Worm (Caenorhabditis elegans) whole organism, young adult: ENCODE measurements around the gene ugt-12.

Experiments used
- B0035.1 ChIP-seq: sonication (generic microtip); optimal IDR thresholded peaks from 2 replicates; lab custom pipeline; 2016; ENCODE audit warnings: missing genetic modification characterization, mild to moderate bottlenecking, missing compliant biosample characterization, missing genotype, missing genetic modification reagents
- B0261.1 ChIP-seq: sonication (generic microtip); optimal IDR thresholded peaks from 2 replicates; lab custom pipeline; 2016; ENCODE audit warnings: mild to moderate bottlenecking, missing genetic modification characterization, moderate library complexity, missing compliant biosample characterization
- D2030.7 ChIP-seq: fragments of 200-800 bp; sonication (Bioruptor generic); IDR thresholded peaks from 2 replicates; pipeline ENCODE4 v1.3.6; 2022; ENCODE audit warnings: missing genetic modification reagents, missing genetic modification characterization, missing compliant biosample characterization
- F33H1.4 ChIP-seq: fragments of 200-800 bp; sonication (Bioruptor generic); IDR thresholded peaks from 2 replicates; pipeline ENCODE4 v1.3.6; 2022; ENCODE audit warnings: missing genetic modification reagents, missing genetic modification characterization, missing compliant biosample characterization
- F52B5.7 ChIP-seq: sonication (generic microtip); optimal IDR thresholded peaks from 2 replicates; lab custom pipeline; 2016; ENCODE audit warnings: mild to moderate bottlenecking, missing genetic modification characterization, missing compliant biosample characterization
- T26A5.8 ChIP-seq: sonication (generic microtip); optimal IDR thresholded peaks from 2 replicates; lab custom pipeline; 2016; ENCODE audit warnings: missing genetic modification characterization, missing compliant biosample characterization
- Y53F4B.3 ChIP-seq: fragments of 200-800 bp; sonication (Bioruptor generic); IDR thresholded peaks from 2 replicates; pipeline ENCODE4 v1.3.6; 2022; ENCODE audit warnings: missing genetic modification reagents, missing genetic modification characterization, missing compliant biosample characterization
- ZK185.1 ChIP-seq: sonication (generic microtip); optimal IDR thresholded peaks from 2 replicates; lab custom pipeline; 2016; ENCODE audit warnings: mild to moderate bottlenecking, missing genetic modification characterization, missing compliant biosample characterization; ENCODE audit not compliant: poor library complexity, severe bottlenecking
- athp-1 ChIP-seq: sonication (generic microtip); optimal IDR thresholded peaks from 2 replicates; lab custom pipeline; 2017; ENCODE audit warnings: mild to moderate bottlenecking, missing genetic modification characterization, missing compliant biosample characterization
- bed-1 ChIP-seq: fragments of 200-800 bp; sonication (Bioruptor generic); IDR thresholded peaks from 2 replicates; pipeline ENCODE4 v1.3.6; 2022; ENCODE audit warnings: missing genetic modification reagents, missing genetic modification characterization, missing compliant biosample characterization
- bed-2 ChIP-seq: fragments of 200-800 bp; sonication (Bioruptor generic); IDR thresholded peaks from 2 replicates; pipeline ENCODE4 v1.3.6; 2022; ENCODE audit warnings: missing genetic modification reagents, missing genetic modification characterization, missing compliant biosample characterization
- ceh-100 ChIP-seq: fragments of 200-800 bp; sonication (Bioruptor generic); IDR thresholded peaks from 2 replicates; pipeline ENCODE4 v1.3.6; 2022; ENCODE audit warnings: missing genetic modification reagents, missing genetic modification characterization, missing compliant biosample characterization
- ceh-79 ChIP-seq: sonication (generic microtip); optimal IDR thresholded peaks from 2 replicates; lab custom pipeline; 2017; ENCODE audit warnings: mild to moderate bottlenecking, missing genetic modification characterization, missing compliant biosample characterization
- chd-7 ChIP-seq: sonication (generic microtip); optimal IDR thresholded peaks from 2 replicates; lab custom pipeline; 2016; ENCODE audit warnings: mild to moderate bottlenecking, missing genetic modification characterization, moderate library complexity, missing compliant biosample characterization
- die-1 ChIP-seq: sonication (generic microtip); optimal IDR thresholded peaks from 2 replicates; lab custom pipeline; 2016; ENCODE audit warnings: missing genotype, mild to moderate bottlenecking, missing genetic modification characterization, missing compliant biosample characterization
- dpff-1 ChIP-seq: sonication (generic microtip); optimal IDR thresholded peaks from 2 replicates; lab custom pipeline; 2017; ENCODE audit warnings: mild to moderate bottlenecking, missing genetic modification characterization, missing compliant biosample characterization
- efl-1 ChIP-seq: fragments of 150-350 bp; optimal IDR thresholded peaks from 2 replicates; lab custom pipeline; 2014; ENCODE audit warnings: missing biosample characterization, missing genetic modification reagents, missing genetic modification characterization
- ekl-4 ChIP-seq: fragments of 200-800 bp; sonication (Bioruptor generic); IDR thresholded peaks from 2 replicates; pipeline ENCODE4 v1.3.6; 2022; ENCODE audit warnings: missing genetic modification reagents, missing genetic modification characterization, missing compliant biosample characterization
- hlh-12 ChIP-seq: sonication (generic microtip); optimal IDR thresholded peaks from 2 replicates; lab custom pipeline; 2016; ENCODE audit warnings: missing genetic modification characterization, missing compliant biosample characterization
- hlh-26 ChIP-seq: fragments of 200-800 bp; sonication (Bioruptor generic); conservative IDR thresholded peaks from 2 replicates; pipeline ENCODE4 v1.3.6; 2022; ENCODE audit warnings: missing genetic modification reagents, missing genetic modification characterization, missing compliant biosample characterization
- hmg-1.2 ChIP-seq: fragments of 200-800 bp; sonication (Bioruptor generic); IDR thresholded peaks from 2 replicates; pipeline ENCODE4 v1.3.6; 2022; ENCODE audit warnings: missing genetic modification reagents, missing genetic modification characterization, missing compliant biosample characterization
- hmg-20 ChIP-seq: fragments of 200-800 bp; sonication (Bioruptor generic); IDR thresholded peaks from 2 replicates; pipeline ENCODE4 v1.3.6; 2022; ENCODE audit warnings: missing genetic modification reagents, missing genetic modification characterization, missing compliant biosample characterization
- lag-1 ChIP-seq: fragments of 200-800 bp; sonication (Bioruptor generic); IDR thresholded peaks from 2 replicates; pipeline ENCODE4 v1.3.6; 2022; ENCODE audit warnings: missing genetic modification reagents, missing genetic modification characterization, missing compliant biosample characterization
- let-526 ChIP-seq: fragments of 200-800 bp; sonication (Bioruptor generic); IDR thresholded peaks from 2 replicates; pipeline ENCODE4 v1.3.6; 2022; ENCODE audit warnings: missing genetic modification reagents, missing genetic modification characterization, missing compliant biosample characterization
- lin-35 ChIP-seq, 3 experiments: fragments of 150-350 bp in 2 of 3; sonication (generic microtip) in 1 of 3; optimal IDR thresholded peaks; 2 replicates each; lab custom pipeline; 2014 to 2018; ENCODE audit warnings: missing biosample characterization in 3 of 3, missing genetic modification characterization in 3 of 3, missing genetic modification reagents in 3 of 3
- lin-54 ChIP-seq: fragments of 200-800 bp; sonication (Bioruptor generic); optimal IDR thresholded peaks from 2 replicates; lab custom pipeline; 2018; ENCODE audit warnings: mild to moderate bottlenecking, missing genetic modification characterization, missing compliant biosample characterization
- madf-10 ChIP-seq: sonication (generic microtip); optimal IDR thresholded peaks from 2 replicates; lab custom pipeline; 2016; ENCODE audit warnings: mild to moderate bottlenecking, missing genetic modification characterization, missing compliant biosample characterization
- madf-6 ChIP-seq: fragments of 200-800 bp; sonication (Bioruptor generic); IDR thresholded peaks from 2 replicates; pipeline ENCODE4 v1.3.6; 2022; ENCODE audit warnings: missing genetic modification reagents, missing genetic modification characterization, missing compliant biosample characterization
- madf-8 ChIP-seq: fragments of 200-800 bp; sonication (Bioruptor generic); conservative IDR thresholded peaks from 2 replicates; pipeline ENCODE4 v1.3.6; 2022; ENCODE audit warnings: missing genetic modification reagents, missing genetic modification characterization, missing compliant biosample characterization
- mel-28 ChIP-seq: sonication (generic microtip); optimal IDR thresholded peaks from 2 replicates; lab custom pipeline; 2016; ENCODE audit warnings: borderline replicate concordance, mild to moderate bottlenecking, missing genetic modification characterization, missing compliant biosample characterization
- mes-4 ChIP-seq: sonication (generic microtip); optimal IDR thresholded peaks from 2 replicates; lab custom pipeline; 2016; ENCODE audit warnings: missing genotype, missing genetic modification characterization, missing compliant biosample characterization
- nhr-120 ChIP-seq: fragments of 200-800 bp; sonication (Bioruptor generic); IDR thresholded peaks from 2 replicates; pipeline ENCODE4 v1.3.6; 2022; ENCODE audit warnings: missing genetic modification characterization, missing compliant biosample characterization
- pha-4 ChIP-seq: fragments of 150-350 bp; sonication (generic microtip); optimal IDR thresholded peaks from 2 replicates; lab custom pipeline; 2014; ENCODE audit warnings: missing biosample characterization, missing genetic modification reagents, missing genetic modification characterization
- sdz-38 ChIP-seq: sonication (generic microtip); optimal IDR thresholded peaks from 2 replicates; lab custom pipeline; 2016; ENCODE audit warnings: missing genotype, missing genetic modification characterization, missing compliant biosample characterization
- snpc-3.4 ChIP-seq: sonication (generic microtip); optimal IDR thresholded peaks from 2 replicates; lab custom pipeline; 2017; ENCODE audit warnings: missing genetic modification characterization, mild to moderate bottlenecking, missing compliant biosample characterization, antibody characterized with exemption, moderate library complexity, missing genotype, missing genetic modification reagents
- unc-62 ChIP-seq: fragments of 150-350 bp; optimal IDR thresholded peaks from 2 replicates; lab custom pipeline; 2014; ENCODE audit warnings: missing biosample characterization, missing genetic modification reagents, missing genetic modification characterization
- zim-3 ChIP-seq: sonication (generic microtip); optimal IDR thresholded peaks from 2 replicates; lab custom pipeline; 2017; ENCODE audit warnings: mild to moderate bottlenecking, missing genetic modification characterization, moderate library complexity, missing compliant biosample characterization
- ztf-18 ChIP-seq: sonication (generic microtip); optimal IDR thresholded peaks from 2 replicates; lab custom pipeline; 2016; ENCODE audit warnings: missing genotype, mild to moderate bottlenecking, missing genetic modification characterization, missing compliant biosample characterization
- ztf-22 ChIP-seq: fragments of 200-800 bp; sonication (Bioruptor generic); optimal IDR thresholded peaks from 2 replicates; lab custom pipeline; 2018; ENCODE audit warnings: mild to moderate bottlenecking, missing genetic modification characterization, moderate library complexity, missing compliant biosample characterization
- ztf-26 ChIP-seq: sonication (generic microtip); optimal IDR thresholded peaks from 2 replicates; lab custom pipeline; 2017; ENCODE audit warnings: missing genetic modification characterization, missing compliant biosample characterization
- ztf-28 ChIP-seq: fragments of 200-800 bp; sonication (Bioruptor generic); IDR thresholded peaks from 2 replicates; pipeline ENCODE4 v1.3.6; 2022; ENCODE audit warnings: missing genetic modification reagents, missing genetic modification characterization, missing compliant biosample characterization

Gene ugt-12

ce11 chrV:4889976-4890479 lies 599 bp upstream of the ugt-12 start, which contains the start of gene T19H12.2 (continued):
- TF ChIP-seq ZK185.1 (tag; lab: Kevin White, UChicago) (no peak), ztf-28 (GFP tag; lab: Robert Waterston, UW) (peak; percentile 94), unc-62 (no peak), bed-2 (0 out of 2 replicates have a peak, but pooled peaks have one; percentile 11), hmg-1.2 (GFP tag; lab: Robert Waterston, UW) (peak; percentile 74), F33H1.4 (GFP tag; lab: Robert Waterston, UW) (peak; percentile 92)

ce11 chrV:4885372-4885771 lies 4.1 kb downstream of the ugt-12 start, which contains the start of gene T19H12.3:
Gene T19H12.3, plus strand, starts transcription at chrV:4885672.
- no peak for TF ChIP-seq hmg-1.2 (GFP tag; lab: Robert Waterston, UW)
- TF ChIP-seq ztf-22 (GFP tag; lab: Kevin White, UChicago): no peak
- no peak for TF ChIP-seq F52B5.7 (tag; lab: Kevin White, UChicago)
- TF ChIP-seq ekl-4 (GFP tag; lab: Robert Waterston, UW): no peak

DNA sequence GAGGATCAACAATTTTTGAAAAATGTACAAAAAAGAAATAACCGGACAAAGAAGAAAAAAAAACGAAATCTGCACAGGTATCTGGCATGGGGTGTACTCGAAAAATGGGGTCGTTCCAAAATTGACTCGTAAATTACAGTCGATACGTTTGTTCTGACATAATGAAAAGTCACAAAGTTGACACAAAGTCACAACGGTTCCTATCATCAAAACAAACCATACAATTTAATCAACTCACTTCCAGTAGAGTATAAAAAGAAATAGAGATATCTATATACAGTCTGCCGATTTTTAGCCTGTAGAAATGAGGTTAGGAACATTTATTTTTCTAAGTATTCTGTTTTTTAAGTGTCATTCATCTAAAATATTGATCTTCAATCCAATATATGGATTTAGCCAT lies 4.9 kb downstream of the ugt-12 start, which contains the start of gene T19H12.12:
T19H12.12 (plus strand) TSS at position 301 of the 400 bp plus-strand sequence.
- no peak for TF ChIP-seq die-1
- no peak for TF ChIP-seq lin-54 (GFP tag; lab: Kevin White, UChicago)
- no peak for TF ChIP-seq madf-10
- no peak for TF ChIP-seq D2030.7 (GFP tag; lab: Robert Waterston, UW)
- TF ChIP-seq hlh-26 (GFP tag; lab: Robert Waterston, UW): no peak
- TF ChIP-seq sdz-38 (tag; lab: Kevin White, UChicago): no peak
- TF ChIP-seq madf-8: no peak
- no peak for TF ChIP-seq ztf-18 (tag; lab: Kevin White, UChicago)
- TF ChIP-seq efl-1 (GFP tag; lab: Kevin White, UChicago): no peak
- no peak for TF ChIP-seq madf-6 (GFP tag; lab: Robert Waterston, UW)
- no peak for TF ChIP-seq mel-28
- TF ChIP-seq snpc-3.4 (tag; lab: Kevin White, UChicago): no peak
- TF ChIP-seq zim-3 (tag; lab: Kevin White, UChicago): no peak
- no peak for TF ChIP-seq ceh-79 (tag; lab: Kevin White, UChicago)
- TF ChIP-seq let-526: no peak
- no peak for TF ChIP-seq lag-1 (GFP tag; lab: Robert Waterston, UW)
- no peak for TF ChIP-seq B0035.1 (tag; lab: Kevin White, UChicago)
- no peak for TF ChIP-seq B0261.1
- no peak for TF ChIP-seq pha-4 (tag; lab: Kevin White, UChicago)
- TF ChIP-seq ztf-26 (tag; lab: Kevin White, UChicago): no peak

DNA sequence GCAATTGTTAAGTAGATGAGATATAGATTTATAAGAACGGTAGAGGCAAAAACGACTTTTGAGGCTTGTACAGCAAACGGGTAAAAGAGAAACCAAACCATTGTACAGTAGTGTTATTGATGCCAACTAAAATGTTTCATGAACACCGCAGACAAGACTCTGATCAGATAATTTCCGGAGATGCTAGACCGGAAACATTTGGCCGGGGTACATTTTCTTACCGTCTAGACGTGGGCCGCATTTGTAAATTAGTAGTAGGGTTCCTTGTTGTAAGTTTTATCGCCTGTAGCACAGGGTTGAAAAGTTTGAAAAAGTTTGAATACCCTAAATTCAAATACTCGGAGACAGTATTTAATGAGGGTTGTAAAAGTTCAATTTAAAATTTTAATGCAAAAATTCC lies 8.1 kb downstream of the ugt-12 start, which contains the start of gene str-32:
str-32 (minus strand) TSS at position 101 of the 400 bp plus-strand sequence.
- no peak for TF ChIP-seq T26A5.8 (tag; lab: Kevin White, UChicago)
- TF ChIP-seq F33H1.4 (GFP tag; lab: Robert Waterston, UW): no peak
- TF ChIP-seq madf-6 (GFP tag; lab: Robert Waterston, UW): no peak
- TF ChIP-seq bed-1 (GFP tag; lab: Robert Waterston, UW): no peak
- TF ChIP-seq Y53F4B.3 (GFP tag; lab: Robert Waterston, UW): no peak
- no peak for TF ChIP-seq ceh-100 (GFP tag; lab: Robert Waterston, UW)
- no peak for TF ChIP-seq dpff-1 (tag; lab: Kevin White, UChicago)
- no peak for TF ChIP-seq hmg-20 (GFP tag; lab: Robert Waterston, UW)
- no peak for TF ChIP-seq hlh-12 (tag; lab: Kevin White, UChicago)
- no peak for TF ChIP-seq nhr-120 (GFP tag; lab: Robert Waterston, UW)
- no peak for TF ChIP-seq mes-4 (tag; lab: Kevin White, UChicago)
- TF ChIP-seq chd-7 (tag; lab: Kevin White, UChicago): no peak
- TF ChIP-seq lin-35 (GFP tag; optimal IDR thresholded peaks at IDR 0.05; lab: Kevin White, UChicago): no peak
- no peak for TF ChIP-seq athp-1 (tag; lab: Kevin White, UChicago)
- no peak for TF ChIP-seq ztf-28 (GFP tag; lab: Robert Waterston, UW)
- TF ChIP-seq let-526: no peak
